Worm (Caenorhabditis elegans): ENCODE data around the gene daf-31.
A peak's percentile ranks its signal among the peaks of the same experiment; 100 is the strongest.

Gene daf-31

DNA sequence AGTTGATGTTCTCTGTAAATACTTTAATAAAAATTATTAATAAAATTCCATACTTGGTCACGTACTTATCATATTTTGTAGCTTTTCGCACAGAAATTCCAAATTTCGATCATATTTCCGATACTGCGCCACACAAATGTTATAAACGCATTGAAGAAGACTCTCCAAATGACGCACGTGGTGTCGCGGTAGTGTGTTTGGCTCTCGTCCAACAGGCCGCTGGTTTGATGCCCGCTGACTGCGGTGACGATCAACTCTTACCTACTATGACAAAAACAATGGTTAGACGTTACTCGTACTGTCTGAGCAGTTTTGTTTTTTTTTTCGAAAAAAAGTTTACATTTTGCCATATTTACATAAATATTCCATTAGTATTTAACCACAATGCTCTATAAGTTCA is 37.2 kb upstream of the daf-31 start (continued):
- peak; percentile 74 for TF ChIP-seq swsn-7 (tag; optimal IDR thresholded peaks at IDR 0.05)
- no peak for TF ChIP-seq unc-30 (tag; optimal IDR thresholded peaks at IDR 0.05)
- peak; percentile 61 for TF ChIP-seq irx-1 (tag; optimal IDR thresholded peaks at IDR 0.05)
- peak; percentile 64 for TF ChIP-seq xbp-1 (tag; optimal IDR thresholded peaks at IDR 0.05)
- no peak for TF ChIP-seq nhr-11 (tag; optimal IDR thresholded peaks at IDR 0.05)
- TF ChIP-seq hlh-4 (tag; optimal IDR thresholded peaks at IDR 0.05): no peak
- peak; percentile 30 for TF ChIP-seq unc-86 (tag; optimal IDR thresholded peaks at IDR 0.05)
- TF ChIP-seq ama-1 (optimal IDR thresholded peaks at IDR 0.05): no peak
- no peak for TF ChIP-seq egl-27 (tag; optimal IDR thresholded peaks at IDR 0.05)
- TF ChIP-seq mef-2 (tag; optimal IDR thresholded peaks at IDR 0.05): no peak
- peak; percentile 62 for TF ChIP-seq tbx-2 (tag; optimal IDR thresholded peaks at IDR 0.05)
- TF ChIP-seq C16A3.4 (tag; optimal IDR thresholded peaks at IDR 0.05): peak; percentile 64
- TF ChIP-seq nhr-84 (tag; optimal IDR thresholded peaks at IDR 0.05): no peak
- TF ChIP-seq fkh-4 (tag; optimal IDR thresholded peaks at IDR 0.05; ENCODE audit: borderline replicate concordance): no peak
- no peak for TF ChIP-seq Y116A8C.19 (tag; optimal IDR thresholded peaks at IDR 0.05; ENCODE audit: borderline replicate concordance)
- peak; percentile 60 for TF ChIP-seq lin-14 (GFP tag; optimal IDR thresholded peaks at IDR 0.05)
- peak; percentile 68 for TF ChIP-seq dsc-1 (tag; optimal IDR thresholded peaks at IDR 0.05)
- TF ChIP-seq lir-3 (tag; optimal IDR thresholded peaks at IDR 0.05; ENCODE audit: poor library complexity): peak; percentile 36
- peak; percentile 38 for TF ChIP-seq fkh-10 (GFP tag; optimal IDR thresholded peaks at IDR 0.05)
- peak; percentile 68 for TF ChIP-seq nhr-20 (tag; optimal IDR thresholded peaks at IDR 0.05)
- no peak for TF ChIP-seq nhr-12 (tag; optimal IDR thresholded peaks at IDR 0.05)
- no peak for TF ChIP-seq lin-15B (tag; optimal IDR thresholded peaks at IDR 0.05)
- no peak for TF ChIP-seq hpl-2 (GFP tag; optimal IDR thresholded peaks at IDR 0.05)
- no peak for TF ChIP-seq tlp-1 (tag; optimal IDR thresholded peaks at IDR 0.05)
- TF ChIP-seq sox-4 (tag; optimal IDR thresholded peaks at IDR 0.05): peak; percentile 22
- TF ChIP-seq lin-13 (GFP tag; optimal IDR thresholded peaks at IDR 0.05): peak; percentile 30
- peak in 1 of 2 experiments; percentile 39 for TF ChIP-seq ztf-11 (tag; optimal IDR thresholded peaks at IDR 0.05)
- TF ChIP-seq mdl-1 (tag; optimal IDR thresholded peaks at IDR 0.05): peak in 1 of 2 experiments; percentile 91
- no peak for TF ChIP-seq pax-3 (tag; optimal IDR thresholded peaks at IDR 0.05)
- peak; percentile 57 for TF ChIP-seq aly-2 (tag; optimal IDR thresholded peaks at IDR 0.05)
- no peak for TF ChIP-seq hlh-17 (GFP tag; optimal IDR thresholded peaks at IDR 0.05; ENCODE audit: borderline replicate concordance)
- peak; percentile 34 for TF ChIP-seq snpc-4 (tag; optimal IDR thresholded peaks at IDR 0.05)
- TF ChIP-seq fos-1 (tag; optimal IDR thresholded peaks at IDR 0.05): no peak
- TF ChIP-seq ceh-82 (tag; optimal IDR thresholded peaks at IDR 0.05): peak; percentile 41 to 86 (median 61)
- peak; percentile 73 for TF ChIP-seq nhr-90 (tag; optimal IDR thresholded peaks at IDR 0.05; ENCODE audit: poor library complexity)
- TF ChIP-seq nhr-237 (tag; optimal IDR thresholded peaks at IDR 0.05): no peak
- TF ChIP-seq zag-1 (tag; optimal IDR thresholded peaks at IDR 0.05): no peak
- TF ChIP-seq nhr-47 (tag; optimal IDR thresholded peaks at IDR 0.05): peak; percentile 79
- TF ChIP-seq pag-3 (tag; optimal IDR thresholded peaks at IDR 0.05; ENCODE audit: borderline replicate concordance, insufficient read depth): no peak
- no peak for TF ChIP-seq nhr-76 (tag; optimal IDR thresholded peaks at IDR 0.05)
- TF ChIP-seq skn-1 (tag; optimal IDR thresholded peaks at IDR 0.05): peak; percentile 46
- no peak for TF ChIP-seq zip-4 (GFP tag; optimal IDR thresholded peaks at IDR 0.05)
- peak; percentile 80 for TF ChIP-seq mep-1 (tag; optimal IDR thresholded peaks at IDR 0.05)
- TF ChIP-seq fkh-8 (tag; optimal IDR thresholded peaks at IDR 0.05): peak; percentile 65
- TF ChIP-seq nhr-19 (GFP tag; conservative IDR thresholded peaks at IDR 0.05): peak; percentile 38; the same call in 1 of the 2 replicates
- peak; percentile 48 to 72 for TF ChIP-seq lsy-2 (tag; optimal IDR thresholded peaks at IDR 0.05)

All from whole organism, L1 larva.